Comparison of ENCODE assay signal across 4 fruit fly cellular contexts in genomic region chr3R:26008892-26009539, dm6.
A peak's percentile ranks its signal among the peaks of the same experiment; 100 is the strongest.
TF ChIP-seq lines count a peak whose summit lies in the region.

No protein-coding gene starts in this region.

- peak; percentile 48 for TF ChIP-seq CTCF in whole organism, embryonic (GFP tag; optimal IDR thresholded peaks at IDR 0.05; lab: Kevin White, UChicago)

TF ChIP-seq in whole organism, embryonic, 481 proteins besides CTCF, POLR2A, EP300 and RAD21 (continues in another document):
- peak; percentile 29 for TF ChIP-seq CG3995 (GFP tag; optimal IDR thresholded peaks at IDR 0.05; lab: Kevin White, UChicago)
- TF ChIP-seq Side (GFP tag; optimal IDR thresholded peaks at IDR 0.05; lab: Kevin White, UChicago) = peak; percentile 83
- TF ChIP-seq az2 (GFP tag; optimal IDR thresholded peaks at IDR 0.05; lab: Kevin White, UChicago) = peak; percentile 93
- peak; percentile 74 for TF ChIP-seq CG8290 (GFP tag; optimal IDR thresholded peaks at IDR 0.05; lab: Kevin White, UChicago)
- peak in 1 of 2 experiments; percentile 86 for TF ChIP-seq CG8290 (tag; optimal IDR thresholded peaks at IDR 0.05; lab: Kevin White, UChicago)
- TF ChIP-seq crp (GFP tag; optimal IDR thresholded peaks at IDR 0.05; lab: Kevin White, UChicago) = peak in 1 of 2 experiments; percentile 46
- TF ChIP-seq CG10654 (GFP tag; optimal IDR thresholded peaks at IDR 0.05; lab: Kevin White, UChicago) = peak; percentile 80
- no peak for TF ChIP-seq pfk (GFP tag; optimal IDR thresholded peaks at IDR 0.05; lab: Kevin White, UChicago)
- TF ChIP-seq Kr (GFP tag; optimal IDR thresholded peaks at IDR 0.05; lab: Kevin White, UChicago) = no peak
- TF ChIP-seq CG30403 (GFP tag; optimal IDR thresholded peaks at IDR 0.05; lab: Kevin White, UChicago) = peak; percentile 92
- peak; percentile 88 for TF ChIP-seq Fer1 (GFP tag; optimal IDR thresholded peaks at IDR 0.05; lab: Kevin White, UChicago)
- no peak for TF ChIP-seq ash1 (GFP tag; optimal IDR thresholded peaks at IDR 0.05; lab: Kevin White, UChicago)
- peak; percentile 93 for TF ChIP-seq CG12219 (GFP tag; optimal IDR thresholded peaks at IDR 0.05; lab: Kevin White, UChicago)
- TF ChIP-seq CG31388 (GFP tag; optimal IDR thresholded peaks at IDR 0.05; lab: Kevin White, UChicago) = peak; percentile 73
- peak; percentile 81 for TF ChIP-seq Sry-β (GFP tag; optimal IDR thresholded peaks at IDR 0.05; lab: Kevin White, UChicago)
- peak; percentile 91 for TF ChIP-seq unpg (GFP tag; optimal IDR thresholded peaks at IDR 0.05; lab: Kevin White, UChicago)
- peak in 1 of 3 experiments; percentile 91 for TF ChIP-seq lola (GFP tag; optimal IDR thresholded peaks at IDR 0.05; lab: Kevin White, UChicago)
- peak; percentile 64 for TF ChIP-seq gt (GFP tag; IDR thresholded peaks at IDR 0.05; lab: Robert Waterston, UW)
- peak; percentile 63 for TF ChIP-seq ERR (GFP tag; optimal IDR thresholded peaks at IDR 0.05; lab: Kevin White, UChicago)
- TF ChIP-seq Dref (GFP tag; IDR thresholded peaks at IDR 0.05; lab: Robert Waterston, UW) = no peak
- TF ChIP-seq HLHmδ (GFP tag; optimal IDR thresholded peaks at IDR 0.05; lab: Kevin White, UChicago) = peak; percentile 98
- TF ChIP-seq stc (GFP tag; IDR thresholded peaks at IDR 0.05; lab: Robert Waterston, UW) = peak; percentile 86

TF ChIP-seq in whole organism, prepupa, 60 proteins besides CTCF, POLR2A, EP300 and RAD21 (continues in another document):
- TF ChIP-seq CG4318 (GFP tag; optimal IDR thresholded peaks at IDR 0.05; lab: Kevin White, UChicago) (peak; percentile 93), salr (GFP tag; optimal IDR thresholded peaks at IDR 0.05; lab: Kevin White, UChicago) (peak; percentile 96 to 97), Lpt (GFP tag; optimal IDR thresholded peaks at IDR 0.05; lab: Kevin White, UChicago) (peak; percentile 95), fd59A (GFP tag; optimal IDR thresholded peaks at IDR 0.05; lab: Kevin White, UChicago) (peak; percentile 98), Sox102F (GFP tag; optimal IDR thresholded peaks at IDR 0.05; lab: Kevin White, UChicago) (peak; percentile 98), acj6 (GFP tag; optimal IDR thresholded peaks at IDR 0.05; lab: Kevin White, UChicago) (peak; percentile 98), Blimp-1 (GFP tag; optimal IDR thresholded peaks at IDR 0.05; lab: Kevin White, UChicago) (peak; percentile 84), ss (GFP tag; optimal IDR thresholded peaks at IDR 0.05; lab: Kevin White, UChicago) (peak; percentile 94 to 98), Gug (GFP tag; IDR thresholded peaks at IDR 0.05; lab: Robert Waterston, UW) (peak; percentile 92), dac (GFP tag; optimal IDR thresholded peaks at IDR 0.05; lab: Kevin White, UChicago) (peak; percentile 91), CG16779 (tag; optimal IDR thresholded peaks at IDR 0.05; lab: Kevin White, UChicago) (peak; percentile 93), CG31627 (GFP tag; optimal IDR thresholded peaks at IDR 0.05; lab: Kevin White, UChicago) (peak; percentile 98), CG3032 (tag; optimal IDR thresholded peaks at IDR 0.05; lab: Kevin White, UChicago) (peak; percentile 98), dsx (GFP tag; optimal IDR thresholded peaks at IDR 0.05; lab: Kevin White, UChicago; ENCODE audit: poor library complexity, severe bottlenecking) (peak; percentile 97), CG6854 (GFP tag; optimal IDR thresholded peaks at IDR 0.05; lab: Kevin White, UChicago) (peak; percentile 82), Hr39 (GFP tag; optimal IDR thresholded peaks at IDR 0.05; lab: Kevin White, UChicago) (peak; percentile 98), CG3919 (GFP tag; optimal IDR thresholded peaks at IDR 0.05; lab: Kevin White, UChicago) (peak; percentile 99), CG8119 (GFP tag; IDR thresholded peaks at IDR 0.05; lab: Robert Waterston, UW) (peak; percentile 97), CG15336 (GFP tag; IDR thresholded peaks at IDR 0.05; lab: Robert Waterston, UW) (peak; percentile 96), CG6792 (GFP tag; optimal IDR thresholded peaks at IDR 0.05; lab: Kevin White, UChicago) (peak; percentile 97), spab (GFP tag; optimal IDR thresholded peaks at IDR 0.05; lab: Kevin White, UChicago) (peak; percentile 98), Sox15 (GFP tag; optimal IDR thresholded peaks at IDR 0.05; lab: Kevin White, UChicago) (peak; percentile 93), achi (GFP tag; optimal IDR thresholded peaks at IDR 0.05; lab: Kevin White, UChicago) (peak; percentile 97)

TF ChIP-seq in whole organism, pupa, 21 proteins besides CTCF, POLR2A, EP300 and RAD21:
- TF ChIP-seq CG12605 (GFP tag; IDR thresholded peaks at IDR 0.05; lab: Robert Waterston, UW) (peak; percentile 86), Pif1B (GFP tag; optimal IDR thresholded peaks at IDR 0.05; lab: Kevin White, UChicago) (peak; percentile 99), CG4496 (GFP tag; IDR thresholded peaks at IDR 0.05; lab: Robert Waterston, UW) (peak; percentile 96), Ets98B (GFP tag; IDR thresholded peaks at IDR 0.05; lab: Robert Waterston, UW) (peak; percentile 95), CG8159 (tag; optimal IDR thresholded peaks at IDR 0.05; lab: Kevin White, UChicago) (peak; percentile 99), D1 (tag; optimal IDR thresholded peaks at IDR 0.05; lab: Kevin White, UChicago) (peak; percentile 97), rn (GFP tag; IDR thresholded peaks at IDR 0.05; lab: Robert Waterston, UW) (peak; percentile 88), gl (tag; optimal IDR thresholded peaks at IDR 0.05; lab: Kevin White, UChicago) (peak; percentile 95), CG13204 (GFP tag; optimal IDR thresholded peaks at IDR 0.05; lab: Kevin White, UChicago) (peak; percentile 69), CG15710 (tag; optimal IDR thresholded peaks at IDR 0.05; lab: Kevin White, UChicago) (peak; percentile 98), fd96Ca (GFP tag; IDR thresholded peaks at IDR 0.05; lab: Robert Waterston, UW) (peak; percentile 94), CG14655 (GFP tag; optimal IDR thresholded peaks at IDR 0.05; lab: Kevin White, UChicago) (peak; percentile 97), Snoo (tag; optimal IDR thresholded peaks at IDR 0.05; lab: Kevin White, UChicago) (peak; percentile 97), CG10348 (GFP tag; IDR thresholded peaks at IDR 0.05; lab: Robert Waterston, UW) (0 out of 2 replicates have a peak, but pooled peaks have one; percentile 42), Pif1A (GFP tag; optimal IDR thresholded peaks at IDR 0.05; lab: Kevin White, UChicago) (peak; percentile 99), CG9948 (tag; optimal IDR thresholded peaks at IDR 0.05; lab: Kevin White, UChicago) (peak; percentile 98), CG34367 (tag; optimal IDR thresholded peaks at IDR 0.05; lab: Kevin White, UChicago) (peak; percentile 98), CG17806 (tag; optimal IDR thresholded peaks at IDR 0.05; lab: Kevin White, UChicago) (peak; percentile 98), CG32121 (GFP tag; IDR thresholded peaks at IDR 0.05; lab: Robert Waterston, UW) (peak; percentile 93), EcR (GFP tag; optimal IDR thresholded peaks at IDR 0.05; lab: Kevin White, UChicago) (peak; percentile 64), CG8301 (tag; optimal IDR thresholded peaks at IDR 0.05; lab: Kevin White, UChicago) (peak; percentile 97)

TF ChIP-seq in whole organism, wandering third instar larva, 38 proteins besides CTCF, POLR2A, EP300 and RAD21 (continues in another document):
- TF ChIP-seq GATAd (GFP tag; optimal IDR thresholded peaks at IDR 0.05; lab: Kevin White, UChicago) (no peak), CG32264 (GFP tag; optimal IDR thresholded peaks at IDR 0.05; lab: Kevin White, UChicago) (peak; percentile 96), rgr (GFP tag; optimal IDR thresholded peaks at IDR 0.05; lab: Kevin White, UChicago) (peak; percentile 97), Vsx2 (GFP tag; optimal IDR thresholded peaks at IDR 0.05; lab: Kevin White, UChicago; ENCODE audit: partially characterized antibody) (no peak), brk (GFP tag; optimal IDR thresholded peaks at IDR 0.05; lab: Kevin White, UChicago) (peak; percentile 93), CrebA (GFP tag; optimal IDR thresholded peaks at IDR 0.05; lab: Kevin White, UChicago; ENCODE audit: borderline replicate concordance) (peak; percentile 39), Hr78 (GFP tag; optimal IDR thresholded peaks at IDR 0.05; lab: Kevin White, UChicago) (no peak), OdsH (GFP tag; optimal IDR thresholded peaks at IDR 0.05; lab: Kevin White, UChicago) (peak; percentile 98), jim (GFP tag; optimal IDR thresholded peaks at IDR 0.05; lab: Kevin White, UChicago) (no peak), CG9705 (GFP tag; optimal IDR thresholded peaks at IDR 0.05; lab: Kevin White, UChicago) (peak; percentile 90), dl (GFP tag; optimal IDR thresholded peaks at IDR 0.05; lab: Kevin White, UChicago; ENCODE audit: insufficient read depth in 1 of 2, partially characterized antibody in 2 of 2) (no peak), ey (GFP tag; optimal IDR thresholded peaks at IDR 0.05; lab: Kevin White, UChicago) (peak; percentile 98), h (GFP tag; optimal IDR thresholded peaks at IDR 0.05; lab: Kevin White, UChicago) (peak; percentile 98), Dif (GFP tag; optimal IDR thresholded peaks at IDR 0.05; lab: Kevin White, UChicago; ENCODE audit: partially characterized antibody) (peak; percentile 68), fru (GFP tag; optimal IDR thresholded peaks at IDR 0.05; lab: Kevin White, UChicago) (peak; percentile 98), HLH106 (tag; optimal IDR thresholded peaks at IDR 0.05; lab: Kevin White, UChicago) (peak; percentile 97), sage (GFP tag; optimal IDR thresholded peaks at IDR 0.05; lab: Kevin White, UChicago) (peak; percentile 93), Sp1 (GFP tag; optimal IDR thresholded peaks at IDR 0.05; lab: Kevin White, UChicago) (peak; percentile 97), tai (GFP tag; optimal IDR thresholded peaks at IDR 0.05; lab: Kevin White, UChicago) (peak; percentile 88), woc (GFP tag; optimal IDR thresholded peaks at IDR 0.05; lab: Kevin White, UChicago) (peak; percentile 98), N (GFP tag; optimal IDR thresholded peaks at IDR 0.05; lab: Kevin White, UChicago) (no peak), pan (optimal IDR thresholded peaks at IDR 0.05; lab: Kevin White, UChicago) (no peak), psq (GFP tag; optimal IDR thresholded peaks at IDR 0.05; lab: Kevin White, UChicago) (peak; percentile 94), foxo (GFP tag; optimal IDR thresholded peaks at IDR 0.05; lab: Kevin White, UChicago) (peak; percentile 88 to 97), dsf (GFP tag; optimal IDR thresholded peaks at IDR 0.05; lab: Kevin White, UChicago; ENCODE audit: borderline replicate concordance) (peak; percentile 72), Hnf4 (GFP tag; optimal IDR thresholded peaks at IDR 0.05; lab: Kevin White, UChicago) (peak; percentile 95), Rel (GFP tag; optimal IDR thresholded peaks at IDR 0.05; lab: Kevin White, UChicago) (peak; percentile 96), Rel (tag; optimal IDR thresholded peaks at IDR 0.05; lab: Kevin White, UChicago) (peak; percentile 68), Mio (GFP tag; optimal IDR thresholded peaks at IDR 0.05; lab: Kevin White, UChicago) (peak; percentile 36), sv (GFP tag; optimal IDR thresholded peaks at IDR 0.05; lab: Kevin White, UChicago) (peak; percentile 80), Jra (GFP tag; optimal IDR thresholded peaks at IDR 0.05; lab: Kevin White, UChicago) (peak; percentile 86)

Comparison
In these comparisons a context has a peak if more than half of its experiments do, and no peak if none do; other contexts are left out.
1. Of the 7 proteins assayed by ChIP-seq in both whole organism, embryonic and whole organism, prepupa: peak only in whole organism, embryonic: none; only in whole organism, prepupa: Hr39 and Lpt; in both: Blimp-1, CG16779, CG6854, Gug and Sox102F; in neither: 0.